Fruit fly (Drosophila melanogaster) whole organism, embryonic: ENCODE results near the gene mib2.

ENCODE experiments used
- CG10321 ChIP-seq: fragments of 200-800 bp; sonication (Bioruptor generic); IDR thresholded peaks from 2 replicates; pipeline ENCODE4 v1.3.6; 2022; ENCODE audit warnings: missing biosample characterization, missing genetic modification characterization
- CG10366 ChIP-seq: fragments of 200-800 bp; sonication (Bioruptor generic); IDR thresholded peaks from 2 replicates; pipeline ENCODE4 v1.3.6; 2022; ENCODE audit warnings: missing biosample characterization, missing genetic modification characterization
- CG10979 ChIP-seq: fragments of 200-800 bp; sonication (Bioruptor generic); optimal IDR thresholded peaks from 2 replicates; lab custom pipeline; 2018; ENCODE audit warnings: missing biosample characterization, mild to moderate bottlenecking, missing genetic modification characterization, moderate library complexity
- CG11695 ChIP-seq: fragments of 200-800 bp; sonication (Bioruptor generic); IDR thresholded peaks from 3 replicates; pipeline ENCODE4 v1.3.6; 2022; ENCODE audit warnings: missing biosample characterization, missing genetic modification characterization
- CG12236 ChIP-seq: fragments of 200-800 bp; sonication (Bioruptor generic); optimal IDR thresholded peaks from 2 replicates; lab custom pipeline; 2016; ENCODE audit warnings: missing biosample characterization, missing genetic modification characterization
- CG14441 ChIP-seq: fragments of 200-800 bp; sonication (Bioruptor generic); IDR thresholded peaks from 2 replicates; pipeline ENCODE4 v1.3.6; 2022; ENCODE audit warnings: missing biosample characterization, missing genetic modification characterization
- CG15601 ChIP-seq: fragments of 200-800 bp; sonication (Bioruptor generic); optimal IDR thresholded peaks from 3 replicates; lab custom pipeline; 2019; ENCODE audit warnings: missing biosample characterization, mild to moderate bottlenecking, missing genetic modification characterization, moderate library complexity
- CG1603 ChIP-seq: fragments of 200-800 bp; sonication (Bioruptor generic); optimal IDR thresholded peaks from 2 replicates; lab custom pipeline; 2019; ENCODE audit warnings: missing biosample characterization, mild to moderate bottlenecking, missing genetic modification characterization, moderate library complexity
- CG16863 ChIP-seq: fragments of 200-800 bp; sonication (Bioruptor generic); optimal IDR thresholded peaks from 3 replicates; lab custom pipeline; 2016; ENCODE audit warnings: missing biosample characterization, missing genetic modification characterization
- CG2678 ChIP-seq: fragments of 200-800 bp; sonication (Bioruptor generic); optimal IDR thresholded peaks from 3 replicates; lab custom pipeline; 2019; ENCODE audit warnings: missing biosample characterization, mild to moderate bottlenecking, missing genetic modification characterization, moderate library complexity
- CG3163 ChIP-seq: fragments of 200-800 bp; sonication (Bioruptor generic); optimal IDR thresholded peaks from 3 replicates; lab custom pipeline; 2016; ENCODE audit warnings: missing biosample characterization, missing genetic modification characterization
- CG3281 ChIP-seq: fragments of 200-800 bp; sonication (Bioruptor generic); optimal IDR thresholded peaks from 3 replicates; lab custom pipeline; 2017; ENCODE audit warnings: missing biosample characterization, mild to moderate bottlenecking, missing genetic modification characterization
- CG33557 ChIP-seq: fragments of 200-800 bp; sonication (Bioruptor generic); optimal IDR thresholded peaks from 2 replicates; lab custom pipeline; 2019; ENCODE audit warnings: missing biosample characterization, mild to moderate bottlenecking, missing genetic modification characterization, moderate library complexity
- CG4328 ChIP-seq: fragments of 200-800 bp; sonication (Bioruptor generic); optimal IDR thresholded peaks from 3 replicates; lab custom pipeline; 2017; ENCODE audit warnings: missing biosample characterization, missing genetic modification reagents, missing genetic modification characterization
- CG6791 ChIP-seq: fragments of 200-800 bp; sonication (Bioruptor generic); IDR thresholded peaks from 3 replicates; pipeline ENCODE4 v1.3.6; 2022; ENCODE audit warnings: missing biosample characterization, missing genetic modification characterization; ENCODE audit not compliant: partially characterized antibody
- CG7987 ChIP-seq: fragments of 200-800 bp; sonication (Bioruptor generic); optimal IDR thresholded peaks from 2 replicates; lab custom pipeline; 2018; ENCODE audit warnings: missing biosample characterization, mild to moderate bottlenecking, missing genetic modification characterization, moderate library complexity
- CG8281 ChIP-seq: fragments of 200-800 bp; sonication (Bioruptor generic); optimal IDR thresholded peaks from 2 replicates; lab custom pipeline; 2018; ENCODE audit warnings: missing biosample characterization, mild to moderate bottlenecking, missing genetic modification characterization, moderate library complexity
- CHES-1-like ChIP-seq: fragments of 200-800 bp; sonication (Bioruptor generic); optimal IDR thresholded peaks from 2 replicates; lab custom pipeline; 2016; ENCODE audit warnings: missing biosample characterization, missing genetic modification characterization
- Deaf1 ChIP-seq: fragments of 200-800 bp; optimal IDR thresholded peaks from 3 replicates; lab custom pipeline; 2019; ENCODE audit warnings: missing biosample characterization, mild to moderate bottlenecking, missing genetic modification characterization, moderate library complexity
- GATAe ChIP-seq: fragments of 200-800 bp; sonication (Bioruptor generic); conservative IDR thresholded peaks from 2 replicates; pipeline ENCODE4 v1.3.6; 2022; ENCODE audit warnings: missing biosample characterization, missing genetic modification characterization
- HLH4C ChIP-seq: fragments of 200-800 bp; sonication (Bioruptor generic); IDR thresholded peaks from 3 replicates; pipeline ENCODE4 v1.3.6; 2022; ENCODE audit warnings: missing biosample characterization, missing genetic modification characterization; ENCODE audit not compliant: partially characterized antibody
- HmgD ChIP-seq: fragments of 200-800 bp; sonication (Bioruptor generic); optimal IDR thresholded peaks from 3 replicates; lab custom pipeline; 2016; ENCODE audit warnings: missing biosample characterization, missing genetic modification characterization
- Hr51 ChIP-seq, 2 experiments: fragments of 200-800 bp; sonication (Bioruptor generic); optimal IDR thresholded peaks; 2 replicates in 1 of 2; 3 replicates in 1 of 2; lab custom pipeline; 2016 to 2018; ENCODE audit warnings: missing biosample characterization in 2 of 2, missing genetic modification characterization in 2 of 2, mild to moderate bottlenecking in 1 of 2, moderate library complexity in 1 of 2
- Hr78 ChIP-seq, 2 experiments: fragments of 200-800 bp in 1 of 2; fragments of >200 bp in 1 of 2; sonication (Bioruptor generic) in 1 of 2; optimal IDR thresholded peaks; 2 replicates each; lab custom pipeline; 2017 to 2019; ENCODE audit warnings: missing biosample characterization in 2 of 2, missing genetic modification characterization in 2 of 2, mild to moderate bottlenecking in 1 of 2, moderate library complexity in 1 of 2
- Lhr ChIP-seq: fragments of 200-800 bp; sonication (Bioruptor generic); optimal IDR thresholded peaks from 3 replicates; lab custom pipeline; 2017; ENCODE audit warnings: mild to moderate bottlenecking, missing biosample characterization, missing genetic modification reagents, missing genetic modification characterization
- Nf-YB ChIP-seq: fragments of 200-800 bp; sonication (Bioruptor generic); optimal IDR thresholded peaks from 3 replicates; lab custom pipeline; 2019; ENCODE audit warnings: missing biosample characterization, mild to moderate bottlenecking, missing genetic modification characterization, moderate library complexity
- Spps ChIP-seq: fragments of 200-800 bp; sonication (Bioruptor generic); optimal IDR thresholded peaks from 2 replicates; lab custom pipeline; 2018; ENCODE audit warnings: missing biosample characterization, mild to moderate bottlenecking, missing genetic modification characterization
- Taf1 ChIP-seq: fragments of 200-800 bp; sonication (Bioruptor generic); IDR thresholded peaks from 2 replicates; pipeline ENCODE4 v1.3.6; 2022; ENCODE audit warnings: missing biosample characterization, missing genetic modification characterization
- Trl ChIP-seq, 3 experiments: fragments of >200 bp in 2 of 3; fragments of 200-800 bp in 1 of 3; sonication (Bioruptor generic) in 1 of 3; optimal IDR thresholded peaks; 2 replicates in 1 of 3; 3 replicates in 2 of 3; lab custom pipeline; 2016 to 2017; ENCODE audit warnings: missing biosample characterization in 1 of 3, missing genetic modification characterization in 1 of 3
- bigmax ChIP-seq: fragments of 200-800 bp; sonication (Bioruptor generic); optimal IDR thresholded peaks from 2 replicates; lab custom pipeline; 2018; ENCODE audit warnings: missing biosample characterization, mild to moderate bottlenecking, missing genetic modification characterization
- bowl ChIP-seq: fragments of 200-800 bp; sonication (Bioruptor generic); IDR thresholded peaks from 2 replicates; pipeline ENCODE4 v1.3.6; 2022; ENCODE audit warnings: missing biosample characterization, missing genetic modification characterization
- btn ChIP-seq: fragments of 200-800 bp; sonication (Bioruptor generic); optimal IDR thresholded peaks from 2 replicates; lab custom pipeline; 2016; ENCODE audit warnings: missing biosample characterization, missing genetic modification characterization
- cad ChIP-seq: fragments of >200 bp; optimal IDR thresholded peaks from 2 replicates; lab custom pipeline; 2017; ENCODE audit warnings: missing biosample characterization, missing genetic modification characterization
- crp ChIP-seq, 2 experiments: fragments of 200-800 bp; sonication (Bioruptor generic); optimal IDR thresholded peaks; 2 replicates in 1 of 2; 3 replicates in 1 of 2; lab custom pipeline; 2017; ENCODE audit warnings: missing biosample characterization in 2 of 2, missing genetic modification characterization in 2 of 2, mild to moderate bottlenecking in 1 of 2, moderate library complexity in 1 of 2
- dm ChIP-seq: fragments of 200-800 bp; sonication (Bioruptor generic); optimal IDR thresholded peaks from 3 replicates; lab custom pipeline; 2016; ENCODE audit warnings: missing biosample characterization, missing genetic modification characterization
- dysf ChIP-seq: fragments of 200-800 bp; sonication (Bioruptor generic); IDR thresholded peaks from 3 replicates; pipeline ENCODE4 v1.3.6; 2022; ENCODE audit warnings: missing biosample characterization, missing genetic modification characterization
- fru ChIP-seq: fragments of >200 bp; optimal IDR thresholded peaks from 2 replicates; lab custom pipeline; 2017
- gce ChIP-seq: fragments of 200-800 bp; sonication (Bioruptor generic); IDR thresholded peaks from 3 replicates; pipeline ENCODE4 v1.3.6; 2022; ENCODE audit warnings: missing biosample characterization, missing genetic modification characterization
- gcm ChIP-seq: fragments of 200-800 bp; sonication (Bioruptor generic); optimal IDR thresholded peaks from 2 replicates; lab custom pipeline; 2019; ENCODE audit warnings: missing biosample characterization, mild to moderate bottlenecking, missing genetic modification characterization, moderate library complexity
- gem ChIP-seq: fragments of 200-800 bp; sonication (Bioruptor generic); optimal IDR thresholded peaks from 2 replicates; lab custom pipeline; 2019; ENCODE audit warnings: missing biosample characterization, mild to moderate bottlenecking, missing genetic modification characterization, moderate library complexity
- jumu ChIP-seq: fragments of 200-800 bp; sonication (Bioruptor generic); optimal IDR thresholded peaks from 3 replicates; lab custom pipeline; 2016; ENCODE audit warnings: missing biosample characterization, missing genetic modification characterization
- maf-S ChIP-seq: fragments of 200-800 bp; sonication (Bioruptor generic); optimal IDR thresholded peaks from 2 replicates; lab custom pipeline; 2016; ENCODE audit warnings: missing biosample characterization, missing genetic modification characterization
- mam ChIP-seq: fragments of 200-800 bp; sonication (Bioruptor generic); optimal IDR thresholded peaks from 3 replicates; lab custom pipeline; 2016; ENCODE audit warnings: missing biosample characterization, missing genetic modification characterization
- pros ChIP-seq: fragments of 200-800 bp; sonication (Bioruptor generic); optimal IDR thresholded peaks from 3 replicates; lab custom pipeline; 2019; ENCODE audit warnings: missing biosample characterization, mild to moderate bottlenecking, missing genetic modification characterization, moderate library complexity
- pum ChIP-seq: fragments of 200-800 bp; sonication (Bioruptor generic); optimal IDR thresholded peaks from 2 replicates; lab custom pipeline; 2016; ENCODE audit warnings: missing biosample characterization, missing genetic modification characterization
- sima ChIP-seq: fragments of 200-800 bp; sonication (Bioruptor generic); optimal IDR thresholded peaks from 2 replicates; lab custom pipeline; 2016; ENCODE audit warnings: missing biosample characterization, missing genetic modification characterization
- sna ChIP-seq: fragments of 200-800 bp; sonication (Bioruptor generic); IDR thresholded peaks from 2 replicates; pipeline ENCODE4 v1.3.6; 2022; ENCODE audit warnings: missing biosample characterization, missing genetic modification characterization; ENCODE audit not compliant: partially characterized antibody
- tx ChIP-seq: fragments of 200-800 bp; sonication (Bioruptor generic); optimal IDR thresholded peaks from 2 replicates; lab custom pipeline; 2016; ENCODE audit warnings: missing biosample characterization, missing genetic modification characterization
- wek ChIP-seq: fragments of 200-800 bp; sonication (Bioruptor generic); optimal IDR thresholded peaks from 3 replicates; lab custom pipeline; 2018; ENCODE audit warnings: missing biosample characterization, mild to moderate bottlenecking, missing genetic modification characterization, moderate library complexity
- yki ChIP-seq: fragments of >200 bp; optimal IDR thresholded peaks from 3 replicates; lab custom pipeline; 2018

Gene mib2

dm6 chr2L:19045111-19045560, 10.9 kb downstream of the mib2 start, which contains the start of the genes Ttc19 and Acn (continued):
- no peak for TF ChIP-seq CG10321 (GFP tag; lab: Robert Waterston, UW)
- TF ChIP-seq GATAe (GFP tag; lab: Robert Waterston, UW), result peak; percentile 42; the same call in 1 of the 2 replicates
- TF ChIP-seq tx, result peak; percentile 86
- peak; percentile 75 for TF ChIP-seq CG4328 (GFP tag; lab: Kevin White, UChicago)
- TF ChIP-seq Spps, result peak; percentile 65
- peak; percentile 89 for TF ChIP-seq maf-S (GFP tag; lab: Kevin White, UChicago)
- TF ChIP-seq gcm (GFP tag; lab: Kevin White, UChicago), result peak; percentile 67
- TF ChIP-seq CG33557 (GFP tag; lab: Kevin White, UChicago), result peak; percentile 75
- peak; percentile 85 for TF ChIP-seq CG2678 (tag; lab: Kevin White, UChicago)
- TF ChIP-seq CG12236 (GFP tag; lab: Kevin White, UChicago), result peak; percentile 86
- TF ChIP-seq CG6791 (GFP tag; lab: Robert Waterston, UW), result peak; percentile 96
- TF ChIP-seq crp (GFP tag; optimal IDR thresholded peaks at IDR 0.05; lab: Kevin White, UChicago), result peak in 1 of 2 experiments; percentile 58
- TF ChIP-seq CG10979 (tag; lab: Kevin White, UChicago), result peak; percentile 77
- TF ChIP-seq CG15601 (tag; lab: Kevin White, UChicago), result peak; percentile 77
- no peak for TF ChIP-seq sima (GFP tag; lab: Kevin White, UChicago)
- peak; percentile 53 for TF ChIP-seq Nf-YB (GFP tag; lab: Kevin White, UChicago)
- peak; percentile 56 for TF ChIP-seq btn (GFP tag; lab: Kevin White, UChicago)
- peak; percentile 89 for TF ChIP-seq HmgD (GFP tag; lab: Kevin White, UChicago)
- peak; percentile 92 for TF ChIP-seq sna (GFP tag; lab: Robert Waterston, UW)
- TF ChIP-seq CG16863 (GFP tag; lab: Kevin White, UChicago), result peak; percentile 89
- peak; percentile 92 for TF ChIP-seq HLH4C (GFP tag; lab: Robert Waterston, UW)
- no peak for TF ChIP-seq Hr78 (GFP tag; optimal IDR thresholded peaks at IDR 0.05; lab: Kevin White, UChicago)
- peak; percentile 93 for TF ChIP-seq CHES-1-like (GFP tag; lab: Kevin White, UChicago)
- TF ChIP-seq dysf (GFP tag; lab: Robert Waterston, UW), result peak; percentile 77
- peak; percentile 80 to 91 for TF ChIP-seq Hr51 (GFP tag; optimal IDR thresholded peaks at IDR 0.05; lab: Kevin White, UChicago)
- TF ChIP-seq Lhr (GFP tag; lab: Kevin White, UChicago), result peak; percentile 51
- TF ChIP-seq Taf1, result peak; percentile 71
- peak; percentile 80 for TF ChIP-seq dm (GFP tag; lab: Kevin White, UChicago)
- TF ChIP-seq CG7987 (GFP tag; lab: Kevin White, UChicago), result peak; percentile 53
- peak; percentile 91 for TF ChIP-seq jumu
- peak; percentile 88 for TF ChIP-seq gem (tag; lab: Kevin White, UChicago)
- no peak for TF ChIP-seq cad (GFP tag; lab: Kevin White, UChicago)
- peak; percentile 81 for TF ChIP-seq CG10366 (GFP tag; lab: Robert Waterston, UW)
- TF ChIP-seq pros (GFP tag; lab: Kevin White, UChicago), result no peak
- TF ChIP-seq CG3281 (GFP tag; lab: Kevin White, UChicago), result peak; percentile 76
- TF ChIP-seq bowl (GFP tag; lab: Robert Waterston, UW), result peak; percentile 54; the same call in 1 of the 2 replicates
- peak; percentile 53; the same call in 1 of the 3 replicates for TF ChIP-seq CG11695 (GFP tag; lab: Robert Waterston, UW)
- no peak for TF ChIP-seq fru (lab: Kevin White, UChicago)
- peak; percentile 76 for TF ChIP-seq wek (GFP tag; lab: Kevin White, UChicago)
- TF ChIP-seq CG8281 (tag; lab: Kevin White, UChicago), result peak; percentile 98
- no peak for TF ChIP-seq yki (lab: Kevin White, UChicago)
- no peak for TF ChIP-seq bigmax (GFP tag; lab: Kevin White, UChicago)
- peak; percentile 91 for TF ChIP-seq pum (GFP tag; lab: Kevin White, UChicago)
- TF ChIP-seq CG14441 (GFP tag; lab: Robert Waterston, UW), result peak; percentile 82
- peak; percentile 78 for TF ChIP-seq CG3163 (GFP tag; lab: Kevin White, UChicago)
- TF ChIP-seq Trl (optimal IDR thresholded peaks at IDR 0.05; lab: Kevin White, UChicago), result no peak
- peak; percentile 92 for TF ChIP-seq Trl (GFP tag; optimal IDR thresholded peaks at IDR 0.05; lab: Kevin White, UChicago)
- no peak for TF ChIP-seq Deaf1 (tag; lab: Kevin White, UChicago)
- TF ChIP-seq CG1603, result peak; percentile 86
- TF ChIP-seq gce (GFP tag; lab: Robert Waterston, UW), result 0 out of 3 replicates have a peak, but pooled peaks have one; percentile 33
- peak; percentile 93 for TF ChIP-seq mam
